Fruit fly (Drosophila melanogaster): ENCODE results near the gene CG4911.
A peak's percentile ranks its signal among the peaks of the same experiment; 100 is the strongest.

Gene CG4911

DNA sequence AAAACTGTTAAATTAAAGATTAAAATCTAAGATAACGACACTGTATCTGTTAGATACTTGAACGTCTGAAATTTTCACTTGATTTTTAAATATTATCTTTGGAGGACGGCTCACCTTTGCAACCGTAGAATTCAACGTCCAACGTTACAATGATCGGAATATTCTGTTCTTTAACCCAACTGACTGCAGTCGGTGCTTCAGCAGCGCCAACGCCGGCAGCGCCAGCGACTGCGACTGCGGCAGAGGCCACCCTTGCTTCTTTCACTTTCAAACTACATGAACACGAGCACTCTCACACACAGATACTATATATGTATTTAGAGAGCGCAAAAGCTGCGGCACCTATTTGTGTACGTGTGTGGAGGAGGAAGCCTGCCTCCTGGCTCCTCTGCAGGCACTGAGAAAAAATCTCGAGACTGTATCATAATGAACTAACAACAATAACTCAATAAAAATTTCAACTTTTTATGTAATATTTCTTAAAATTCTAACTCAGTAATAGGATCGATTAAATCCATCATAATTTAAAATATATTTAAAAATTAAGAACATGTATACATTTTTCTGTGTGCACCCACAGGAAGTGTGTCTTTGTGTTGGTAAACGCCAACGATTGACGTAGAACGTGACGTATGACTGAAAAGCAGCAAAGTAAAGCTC lies 15.0 kb downstream of the CG4911 start (continued):
- peak; percentile 79 for TF ChIP-seq CG14441 (GFP tag; IDR thresholded peaks at IDR 0.05)
- peak; percentile 94 for TF ChIP-seq HmgZ (tag; optimal IDR thresholded peaks at IDR 0.05)
- peak; percentile 86 for TF ChIP-seq nerfin-1 (tag; optimal IDR thresholded peaks at IDR 0.05)
- peak; percentile 79 for TF ChIP-seq CG7357 (GFP tag; IDR thresholded peaks at IDR 0.05)
- TF ChIP-seq B-H1 (GFP tag; IDR thresholded peaks at IDR 0.05): peak; percentile 78
- no peak for TF ChIP-seq h (optimal IDR thresholded peaks at IDR 0.05)
- peak; percentile 83 for TF ChIP-seq CG15011 (GFP tag; optimal IDR thresholded peaks at IDR 0.05)
- TF ChIP-seq Xbp1 (GFP tag; optimal IDR thresholded peaks at IDR 0.05): peak; percentile 90
- peak; percentile 54; the same call in 1 of the 2 replicates for TF ChIP-seq ro (GFP tag; IDR thresholded peaks at IDR 0.05)
- peak; percentile 60 for TF ChIP-seq Bteb2 (GFP tag; optimal IDR thresholded peaks at IDR 0.05)
- TF ChIP-seq chm (GFP tag; IDR thresholded peaks at IDR 0.05): peak; percentile 65; the same call in 1 of the 2 replicates
- peak; percentile 21 for TF ChIP-seq slp2 (GFP tag; optimal IDR thresholded peaks at IDR 0.05)
- TF ChIP-seq CG17568 (GFP tag; optimal IDR thresholded peaks at IDR 0.05): peak; percentile 85
- TF ChIP-seq shn (GFP tag; optimal IDR thresholded peaks at IDR 0.05): no peak
- no peak for TF ChIP-seq unc-4 (GFP tag; IDR thresholded peaks at IDR 0.05; ENCODE audit: partially characterized antibody)
- TF ChIP-seq CG15696 (tag; optimal IDR thresholded peaks at IDR 0.05): peak; percentile 71
- TF ChIP-seq CG8478 (optimal IDR thresholded peaks at IDR 0.05): no peak
- peak; percentile 96 for TF ChIP-seq corto (GFP tag; optimal IDR thresholded peaks at IDR 0.05)
- peak; percentile 53 to 72 for TF ChIP-seq Pdp1 (GFP tag; optimal IDR thresholded peaks at IDR 0.05)
- TF ChIP-seq pnt (GFP tag; optimal IDR thresholded peaks at IDR 0.05): peak; percentile 23
- TF ChIP-seq gcm2 (GFP tag; optimal IDR thresholded peaks at IDR 0.05): peak; percentile 63
- peak; percentile 57; the same call in 1 of the 2 replicates for TF ChIP-seq gsb (GFP tag; IDR thresholded peaks at IDR 0.05)
- no peak for TF ChIP-seq Dll (GFP tag; IDR thresholded peaks at IDR 0.05; ENCODE audit: partially characterized antibody)
- peak; percentile 94 to 95 for TF ChIP-seq bsh (GFP tag; optimal IDR thresholded peaks at IDR 0.05)
- TF ChIP-seq Ets97D (GFP tag; optimal IDR thresholded peaks at IDR 0.05): peak; percentile 3
- peak; percentile 57 for TF ChIP-seq CG8290 (GFP tag; optimal IDR thresholded peaks at IDR 0.05)
- TF ChIP-seq CG8290 (tag; optimal IDR thresholded peaks at IDR 0.05): peak in 1 of 2 experiments; percentile 36
- TF ChIP-seq Deaf1 (tag; optimal IDR thresholded peaks at IDR 0.05): peak; percentile 78
- TF ChIP-seq pb (GFP tag; optimal IDR thresholded peaks at IDR 0.05): no peak
- TF ChIP-seq sim (GFP tag; IDR thresholded peaks at IDR 0.05): peak; percentile 32; the same call in 1 of the 2 replicates
- peak; percentile 74 for TF ChIP-seq CG2875 (GFP tag; optimal IDR thresholded peaks at IDR 0.05)
- TF ChIP-seq Hey (tag; optimal IDR thresholded peaks at IDR 0.05): peak; percentile 44
- TF ChIP-seq CG12744 (GFP tag; optimal IDR thresholded peaks at IDR 0.05): peak; percentile 25
- no peak for TF ChIP-seq vnd (GFP tag; IDR thresholded peaks at IDR 0.05; ENCODE audit: partially characterized antibody)
- peak; percentile 94 for TF ChIP-seq CG9932 (GFP tag; IDR thresholded peaks at IDR 0.05)
- TF ChIP-seq ab (GFP tag; optimal IDR thresholded peaks at IDR 0.05): no peak
- TF ChIP-seq ind (GFP tag; optimal IDR thresholded peaks at IDR 0.05): peak; percentile 87
- peak; percentile 89 for TF ChIP-seq org-1 (GFP tag; optimal IDR thresholded peaks at IDR 0.05)
- no peak for TF ChIP-seq Lpt (GFP tag; optimal IDR thresholded peaks at IDR 0.05)
- TF ChIP-seq pfk (GFP tag; optimal IDR thresholded peaks at IDR 0.05): peak; percentile 2
- peak; percentile 85; the same call in 2 of the 3 replicates for TF ChIP-seq ken (GFP tag; IDR thresholded peaks at IDR 0.05)
- TF ChIP-seq trh (GFP tag; optimal IDR thresholded peaks at IDR 0.05): peak; percentile 42
- peak; percentile 59 for TF ChIP-seq CG8359 (GFP tag; optimal IDR thresholded peaks at IDR 0.05; ENCODE audit: borderline replicate concordance)
- peak; percentile 11 for TF ChIP-seq eyg (GFP tag; optimal IDR thresholded peaks at IDR 0.05)
- peak; percentile 78 for TF ChIP-seq CG12071 (GFP tag; optimal IDR thresholded peaks at IDR 0.05)
- TF ChIP-seq CG11723 (GFP tag; optimal IDR thresholded peaks at IDR 0.05): peak; percentile 80
- TF ChIP-seq ssp (GFP tag; IDR thresholded peaks at IDR 0.05): peak; percentile 82
- TF ChIP-seq CG9876 (GFP tag; optimal IDR thresholded peaks at IDR 0.05): no peak
- peak; percentile 89 for TF ChIP-seq CG12104 (GFP tag; optimal IDR thresholded peaks at IDR 0.05)
- peak; percentile 85 for TF ChIP-seq Six4 (GFP tag; optimal IDR thresholded peaks at IDR 0.05)
- TF ChIP-seq grn (GFP tag; optimal IDR thresholded peaks at IDR 0.05): peak; percentile 7
